Worm (Caenorhabditis elegans) whole organism, L2 larva: ENCODE data around the gene ZK1290.5.

Experiments used
- ama-1 ChIP-seq: fragments of 150-350 bp; optimal IDR thresholded peaks from 2 replicates; lab custom pipeline; 2018; ENCODE audit warnings: inconsistent platforms
- mdl-1 ChIP-seq, 2 experiments: fragments of 150-350 bp in 1 of 2; sonication (generic microtip) in 1 of 2; optimal IDR thresholded peaks; 2 replicates each; lab custom pipeline; 2017; ENCODE audit warnings: missing biosample characterization in 2 of 2, missing genetic modification characterization in 2 of 2
- skn-1 ChIP-seq: sonication (generic microtip); optimal IDR thresholded peaks from 2 replicates; lab custom pipeline; 2017; ENCODE audit warnings: missing biosample characterization, missing genetic modification characterization

- no peak for TF ChIP-seq skn-1 (tag; lab: Kevin White, UChicago)
- TF ChIP-seq ama-1 (lab: Kevin White, UChicago): no peak
- no peak for TF ChIP-seq mdl-1 (tag; optimal IDR thresholded peaks at IDR 0.05; lab: Kevin White, UChicago)
Observed at ce11 chrII:7519221-7519620, 10.2 kb upstream of the ZK1290.5 start, which contains the start of gene glb-9.
